Fruit fly (Drosophila melanogaster): ENCODE measurements around the gene Set.

The Set gene

dm6 chr3R:15262710-15263672 lies at the start of gene Set, which contains the start of gene eIF2gamma:
Set (plus strand) TSS chr3R:15263552.
eIF2gamma (minus strand) TSS chr3R:15263458.
- peak; percentile 61 for TF ChIP-seq CG7101 (tag; optimal IDR thresholded peaks at IDR 0.05)
- TF ChIP-seq cnc (optimal IDR thresholded peaks at IDR 0.05): no peak
- peak; percentile 60 for TF ChIP-seq Clk (GFP tag; optimal IDR thresholded peaks at IDR 0.05)
- no peak for TF ChIP-seq Hr96 (GFP tag; optimal IDR thresholded peaks at IDR 0.05)
- TF ChIP-seq Crg-1 (GFP tag; optimal IDR thresholded peaks at IDR 0.05): peak; percentile 30
- TF ChIP-seq CG14711 (tag; optimal IDR thresholded peaks at IDR 0.05): peak; percentile 26
- TF ChIP-seq CG12768 (GFP tag; optimal IDR thresholded peaks at IDR 0.05): peak; percentile 41
- no peak for TF ChIP-seq CG7045 (GFP tag; optimal IDR thresholded peaks at IDR 0.05)
- TF ChIP-seq kay (GFP tag; ENCODE audit: borderline replicate concordance): no peak
- TF ChIP-seq Mnt (GFP tag; optimal IDR thresholded peaks at IDR 0.05): peak; percentile 79
- TF ChIP-seq ovo (GFP tag; optimal IDR thresholded peaks at IDR 0.05): peak; percentile 47
- peak; percentile 63 for TF ChIP-seq pad (GFP tag; optimal IDR thresholded peaks at IDR 0.05)
- peak; percentile 72 for TF ChIP-seq tj (GFP tag; optimal IDR thresholded peaks at IDR 0.05)
- peak; percentile 55 for TF ChIP-seq bab1 (GFP tag; optimal IDR thresholded peaks at IDR 0.05)
- TF ChIP-seq cic (GFP tag; optimal IDR thresholded peaks at IDR 0.05): no peak
- TF ChIP-seq toe (GFP tag; optimal IDR thresholded peaks at IDR 0.05): no peak
- TF ChIP-seq CG1620 (GFP tag; optimal IDR thresholded peaks at IDR 0.05): peak; percentile 68
- TF ChIP-seq CG5204 (GFP tag; optimal IDR thresholded peaks at IDR 0.05): no peak
- TF ChIP-seq CG33017 (tag; optimal IDR thresholded peaks at IDR 0.05): peak; percentile 29
- TF ChIP-seq CG11617 (GFP tag; optimal IDR thresholded peaks at IDR 0.05): no peak

dm6 chr3R:15218824-15219576 lies 44.4 kb upstream of the Set start, which contains the start of the genes SIDL and CG12241:
SIDL (minus strand) TSS chr3R:15218874.
CG12241 (plus strand) TSS chr3R:15219256.
- TF ChIP-seq bab1 (GFP tag; optimal IDR thresholded peaks at IDR 0.05): peak; percentile 74
- peak; percentile 95 for TF ChIP-seq toe (GFP tag; optimal IDR thresholded peaks at IDR 0.05)
- TF ChIP-seq CG7045 (GFP tag; optimal IDR thresholded peaks at IDR 0.05): peak; percentile 93
- peak; percentile 87 for TF ChIP-seq Clk (GFP tag; optimal IDR thresholded peaks at IDR 0.05)
- TF ChIP-seq CG1620 (GFP tag; optimal IDR thresholded peaks at IDR 0.05): peak; percentile 83
- peak; percentile 91 for TF ChIP-seq CG14711 (tag; optimal IDR thresholded peaks at IDR 0.05)
- TF ChIP-seq cnc (optimal IDR thresholded peaks at IDR 0.05): no peak
- peak; percentile 54 for TF ChIP-seq tj (GFP tag; optimal IDR thresholded peaks at IDR 0.05)
- peak; percentile 82 for TF ChIP-seq Mnt (GFP tag; optimal IDR thresholded peaks at IDR 0.05)
- peak; percentile 89 for TF ChIP-seq CG33017 (tag; optimal IDR thresholded peaks at IDR 0.05)
- TF ChIP-seq ovo (GFP tag; optimal IDR thresholded peaks at IDR 0.05): no peak
- TF ChIP-seq CG7101 (tag; optimal IDR thresholded peaks at IDR 0.05): peak; percentile 89
- TF ChIP-seq Hr96 (GFP tag; optimal IDR thresholded peaks at IDR 0.05): no peak
- TF ChIP-seq CG11617 (GFP tag; optimal IDR thresholded peaks at IDR 0.05): peak; percentile 87
- TF ChIP-seq pad (GFP tag; optimal IDR thresholded peaks at IDR 0.05): peak; percentile 83
- no peak for TF ChIP-seq CG5204 (GFP tag; optimal IDR thresholded peaks at IDR 0.05)
- peak; percentile 53 for TF ChIP-seq Crg-1 (GFP tag; optimal IDR thresholded peaks at IDR 0.05)
- no peak for TF ChIP-seq kay (GFP tag; ENCODE audit: borderline replicate concordance)
- peak; percentile 96 for TF ChIP-seq CG12768 (GFP tag; optimal IDR thresholded peaks at IDR 0.05)
- TF ChIP-seq cic (GFP tag; optimal IDR thresholded peaks at IDR 0.05): peak; percentile 48

dm6 chr3R:15222973-15223372 lies 40.4 kb upstream of the Set start, which contains the start of gene Polr2G:
Polr2G (minus strand) TSS chr3R:15223180.
- TF ChIP-seq Hr96 (GFP tag; optimal IDR thresholded peaks at IDR 0.05): no peak
- peak; percentile 30 for TF ChIP-seq bab1 (GFP tag; optimal IDR thresholded peaks at IDR 0.05)

dm6 chr3R:15225279-15225730 lies 38.0 kb upstream of the Set start, which contains the start of the genes CG31344 and Caf1-55:
CG31344 (minus strand) TSS chr3R:15225329.
Caf1-55 (plus strand) TSS chr3R:15225576.
- TF ChIP-seq Mnt (GFP tag; optimal IDR thresholded peaks at IDR 0.05): peak; percentile 75
- TF ChIP-seq CG5204 (GFP tag; optimal IDR thresholded peaks at IDR 0.05): no peak
- no peak for TF ChIP-seq ovo (GFP tag; optimal IDR thresholded peaks at IDR 0.05)
- no peak for TF ChIP-seq Crg-1 (GFP tag; optimal IDR thresholded peaks at IDR 0.05)
- TF ChIP-seq CG11617 (GFP tag; optimal IDR thresholded peaks at IDR 0.05): peak; percentile 6
- no peak for TF ChIP-seq CG33017 (tag; optimal IDR thresholded peaks at IDR 0.05)
- no peak for TF ChIP-seq CG7101 (tag; optimal IDR thresholded peaks at IDR 0.05)
- TF ChIP-seq kay (GFP tag; ENCODE audit: borderline replicate concordance): no peak
- TF ChIP-seq bab1 (GFP tag; optimal IDR thresholded peaks at IDR 0.05): peak; percentile 83
- TF ChIP-seq CG14711 (tag; optimal IDR thresholded peaks at IDR 0.05): peak; percentile 29
- TF ChIP-seq CG12768 (GFP tag; optimal IDR thresholded peaks at IDR 0.05): no peak
- TF ChIP-seq tj (GFP tag; optimal IDR thresholded peaks at IDR 0.05): no peak
- peak; percentile 35 for TF ChIP-seq cic (GFP tag; optimal IDR thresholded peaks at IDR 0.05)
- no peak for TF ChIP-seq CG7045 (GFP tag; optimal IDR thresholded peaks at IDR 0.05)

- TF ChIP-seq cic (GFP tag; optimal IDR thresholded peaks at IDR 0.05) (peak; percentile 89), CG7101 (tag; optimal IDR thresholded peaks at IDR 0.05) (peak; percentile 100), CG12768 (GFP tag; optimal IDR thresholded peaks at IDR 0.05) (peak; percentile 100), ovo (GFP tag; optimal IDR thresholded peaks at IDR 0.05) (peak; percentile 98), pad (GFP tag; optimal IDR thresholded peaks at IDR 0.05) (peak; percentile 96), Hr96 (GFP tag; optimal IDR thresholded peaks at IDR 0.05) (no peak), toe (GFP tag; optimal IDR thresholded peaks at IDR 0.05) (peak; percentile 100), CG1620 (GFP tag; optimal IDR thresholded peaks at IDR 0.05) (peak; percentile 99), Clk (GFP tag; optimal IDR thresholded peaks at IDR 0.05) (peak; percentile 99), CG5204 (GFP tag; optimal IDR thresholded peaks at IDR 0.05) (peak; percentile 100), CG33017 (tag; optimal IDR thresholded peaks at IDR 0.05) (peak; percentile 100), bab1 (GFP tag; optimal IDR thresholded peaks at IDR 0.05) (peak; percentile 100), Crg-1 (GFP tag; optimal IDR thresholded peaks at IDR 0.05) (peak; percentile 99), CG11617 (GFP tag; optimal IDR thresholded peaks at IDR 0.05) (peak; percentile 99), CG7045 (GFP tag; optimal IDR thresholded peaks at IDR 0.05) (peak; percentile 100), Mnt (GFP tag; optimal IDR thresholded peaks at IDR 0.05) (peak; percentile 99), cnc (optimal IDR thresholded peaks at IDR 0.05) (no peak), CG14711 (tag; optimal IDR thresholded peaks at IDR 0.05) (peak; percentile 99), kay (GFP tag; ENCODE audit: borderline replicate concordance) (no peak), tj (GFP tag; optimal IDR thresholded peaks at IDR 0.05) (peak; percentile 94)
Observed at dm6 chr3R:15229329-15229876, 33.9 kb upstream of the Set start, which contains the start of the genes Art3 and mRpS10. Art3 (minus strand) TSS chr3R:15229408. mRpS10 (plus strand) TSS chr3R:15229665.
